Worm (Caenorhabditis elegans): ENCODE measurements around the gene dsc-4.

Gene dsc-4

ce11 chrIV:337128-337646 is 16.8 kb upstream of the dsc-4 start, which contains the start of gene pxmp-4:
Gene pxmp-4 (minus strand): TSS chrIV:337178.
- TF ChIP-seq lin-39 (tag; optimal IDR thresholded peaks at IDR 0.05), result no peak
- peak; percentile 50 for TF ChIP-seq pqm-1 (tag; optimal IDR thresholded peaks at IDR 0.05)
- TF ChIP-seq skn-1 (tag; optimal IDR thresholded peaks at IDR 0.05), result no peak
- TF ChIP-seq duxl-1 (tag; optimal IDR thresholded peaks at IDR 0.05; ENCODE audit: poor library complexity), result no peak
- TF ChIP-seq F37D6.2 (tag; optimal IDR thresholded peaks at IDR 0.05), result no peak
- no peak for TF ChIP-seq madf-9 (GFP tag; conservative IDR thresholded peaks at IDR 0.05)
- no peak for TF ChIP-seq hlh-30 (tag; optimal IDR thresholded peaks at IDR 0.05; ENCODE audit: insufficient read depth)
- TF ChIP-seq dve-1 (tag; optimal IDR thresholded peaks at IDR 0.05; ENCODE audit: insufficient read depth), result peak; percentile 74
- TF ChIP-seq nhr-48 (tag; optimal IDR thresholded peaks at IDR 0.05), result peak; percentile 35
- TF ChIP-seq php-3 (GFP tag; IDR thresholded peaks at IDR 0.05), result peak; percentile 79; the same call in 1 of the 2 replicates
- no peak for TF ChIP-seq madf-5 (GFP tag; IDR thresholded peaks at IDR 0.05)
- no peak for TF ChIP-seq ztf-7 (tag; optimal IDR thresholded peaks at IDR 0.05)
- TF ChIP-seq ces-1 (GFP tag; optimal IDR thresholded peaks at IDR 0.05), result no peak
- TF ChIP-seq lin-38 (GFP tag; IDR thresholded peaks at IDR 0.05), result no peak
- TF ChIP-seq vab-7 (GFP tag; IDR thresholded peaks at IDR 0.05), result no peak
- TF ChIP-seq mep-1 (tag; optimal IDR thresholded peaks at IDR 0.05), result no peak
- TF ChIP-seq nhr-41 (GFP tag; IDR thresholded peaks at IDR 0.05), result no peak
- TF ChIP-seq unc-39 (tag; optimal IDR thresholded peaks at IDR 0.05), result no peak
- TF ChIP-seq nhr-25 (tag; optimal IDR thresholded peaks at IDR 0.05; ENCODE audit: borderline replicate concordance, insufficient read depth), result no peak
- peak in 1 of 2 experiments; percentile 85 for TF ChIP-seq unc-62 (GFP tag; optimal IDR thresholded peaks at IDR 0.05 in 1 of 2)
- TF ChIP-seq unc-62 (tag; optimal IDR thresholded peaks at IDR 0.05), result no peak
- TF ChIP-seq spr-3 (GFP tag; optimal IDR thresholded peaks at IDR 0.05), result no peak
- no peak for TF ChIP-seq fos-1 (tag; optimal IDR thresholded peaks at IDR 0.05)
- no peak for TF ChIP-seq mxl-2 (GFP tag; conservative IDR thresholded peaks at IDR 0.05)
- no peak for TF ChIP-seq ama-1 (optimal IDR thresholded peaks at IDR 0.05)
- peak; percentile 19 for TF ChIP-seq hlh-11 (tag; optimal IDR thresholded peaks at IDR 0.05)
- no peak for TF ChIP-seq unc-130 (GFP tag; optimal IDR thresholded peaks at IDR 0.05)
- no peak for TF ChIP-seq fkh-10 (GFP tag; optimal IDR thresholded peaks at IDR 0.05)
- TF ChIP-seq dpl-1 (GFP tag; optimal IDR thresholded peaks at IDR 0.05), result no peak
- TF ChIP-seq gei-8 (GFP tag; optimal IDR thresholded peaks at IDR 0.05), result no peak
- TF ChIP-seq hmg-1.1 (GFP tag; IDR thresholded peaks at IDR 0.05), result no peak
- TF ChIP-seq daf-16 (GFP tag; optimal IDR thresholded peaks at IDR 0.05), result no peak
- TF ChIP-seq daf-16 (tag; optimal IDR thresholded peaks at IDR 0.05), result peak; percentile 58
- peak; percentile 74 for TF ChIP-seq dmd-6 (GFP tag; IDR thresholded peaks at IDR 0.05)
- peak; percentile 68 for TF ChIP-seq nhr-28 (tag; optimal IDR thresholded peaks at IDR 0.05)

DNA sequence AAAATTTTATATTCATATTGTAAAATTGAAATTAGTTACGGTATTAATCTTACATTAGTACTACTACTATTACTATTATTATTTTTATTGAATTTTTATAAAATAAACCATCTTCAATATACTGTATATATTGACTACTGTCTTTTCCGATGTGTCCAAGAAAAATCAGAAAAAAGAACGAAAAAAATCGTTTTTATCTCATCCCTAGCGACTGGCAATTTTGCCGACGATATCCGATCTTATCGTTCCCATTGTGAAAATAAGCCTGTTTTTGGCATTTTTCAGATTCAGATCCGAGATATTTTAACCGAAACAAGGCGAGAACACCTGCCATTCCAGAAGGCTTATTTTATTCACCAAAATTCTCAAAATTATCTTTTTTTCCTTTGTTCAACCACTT is 10.2 kb upstream of the dsc-4 start, which contains the start of gene F18F11.4:
TSS of gene F18F11.4 (plus strand) at position 301 of the 400 bp plus-strand sequence.
- no peak for TF ChIP-seq lim-7 (GFP tag; IDR thresholded peaks at IDR 0.05)
- TF ChIP-seq nhr-41 (GFP tag; IDR thresholded peaks at IDR 0.05), result no peak
- no peak for TF ChIP-seq nhr-42 (GFP tag; IDR thresholded peaks at IDR 0.05)
- TF ChIP-seq set-16 (GFP tag; IDR thresholded peaks at IDR 0.05), result no peak
- no peak for TF ChIP-seq aly-2 (tag; optimal IDR thresholded peaks at IDR 0.05)
- TF ChIP-seq egl-43 (GFP tag; IDR thresholded peaks at IDR 0.05), result no peak
- TF ChIP-seq dmd-8 (GFP tag; IDR thresholded peaks at IDR 0.05), result no peak
- TF ChIP-seq egl-27 (tag; optimal IDR thresholded peaks at IDR 0.05), result no peak
- no peak for TF ChIP-seq T26A8.4 (GFP tag; IDR thresholded peaks at IDR 0.05)
- TF ChIP-seq Y48G9A.11 (GFP tag; IDR thresholded peaks at IDR 0.05), result no peak
- TF ChIP-seq nhr-76 (tag; optimal IDR thresholded peaks at IDR 0.05), result no peak
